Fruit fly (Drosophila melanogaster) whole organism, embryonic: Measurements from ENCODE around the gene Ndae1.

ENCODE experiments used
- Antp ChIP-seq: fragments of 200-800 bp; sonication (Bioruptor generic); optimal IDR thresholded peaks from 3 replicates; lab custom pipeline; 2016; ENCODE audit warnings: missing biosample characterization, missing genetic modification characterization
- CG10565 ChIP-seq: fragments of 200-800 bp; sonication (Bioruptor generic); optimal IDR thresholded peaks from 3 replicates; lab custom pipeline; 2016; ENCODE audit warnings: missing biosample characterization, mild to moderate bottlenecking, missing genetic modification characterization
- CG11456 ChIP-seq: fragments of 200-800 bp; sonication (Bioruptor generic); IDR thresholded peaks from 3 replicates; pipeline ENCODE4 v1.3.6; 2022; ENCODE audit warnings: missing biosample characterization, missing genetic modification characterization
- CG11695 ChIP-seq: fragments of 200-800 bp; sonication (Bioruptor generic); IDR thresholded peaks from 3 replicates; pipeline ENCODE4 v1.3.6; 2022; ENCODE audit warnings: missing biosample characterization, missing genetic modification characterization
- CG12391 ChIP-seq: fragments of 200-800 bp; sonication (Bioruptor generic); optimal IDR thresholded peaks from 3 replicates; lab custom pipeline; 2018; ENCODE audit warnings: missing biosample characterization, mild to moderate bottlenecking, missing genetic modification characterization, moderate library complexity
- CG13296 ChIP-seq: fragments of 200-800 bp; sonication (Bioruptor generic); optimal IDR thresholded peaks from 3 replicates; lab custom pipeline; 2018; ENCODE audit warnings: missing biosample characterization, mild to moderate bottlenecking, missing genetic modification characterization
- CG15601 ChIP-seq: fragments of 200-800 bp; sonication (Bioruptor generic); optimal IDR thresholded peaks from 3 replicates; lab custom pipeline; 2019; ENCODE audit warnings: missing biosample characterization, mild to moderate bottlenecking, missing genetic modification characterization, moderate library complexity
- CG18599 ChIP-seq: fragments of 200-800 bp; sonication (Bioruptor generic); optimal IDR thresholded peaks from 3 replicates; lab custom pipeline; 2017; ENCODE audit warnings: missing biosample characterization, missing genetic modification characterization, mild to moderate bottlenecking, moderate library complexity, missing genetic modification reagents
- CG2875 ChIP-seq: fragments of 200-800 bp; sonication (Bioruptor generic); optimal IDR thresholded peaks from 2 replicates; lab custom pipeline; 2017; ENCODE audit warnings: missing biosample characterization, mild to moderate bottlenecking, missing genetic modification characterization, missing genetic modification reagents
- CG31224 ChIP-seq: fragments of 200-800 bp; sonication (Bioruptor generic); IDR thresholded peaks from 2 replicates; pipeline ENCODE4 v1.3.6; 2022; ENCODE audit warnings: missing biosample characterization, missing genetic modification characterization
- CG31441 ChIP-seq: fragments of 200-800 bp; sonication (Bioruptor generic); IDR thresholded peaks from 2 replicates; pipeline ENCODE4 v1.3.6; 2022; ENCODE audit warnings: missing biosample characterization, missing genetic modification characterization
- CG32772 ChIP-seq: fragments of 200-800 bp; sonication (Bioruptor generic); IDR thresholded peaks from 2 replicates; pipeline ENCODE4 v1.3.6; 2022; ENCODE audit warnings: missing biosample characterization, missing genetic modification characterization
- CG3281 ChIP-seq: fragments of 200-800 bp; sonication (Bioruptor generic); optimal IDR thresholded peaks from 3 replicates; lab custom pipeline; 2017; ENCODE audit warnings: missing biosample characterization, mild to moderate bottlenecking, missing genetic modification characterization
- CG34376 ChIP-seq: fragments of 200-800 bp; sonication (Bioruptor generic); optimal IDR thresholded peaks from 2 replicates; lab custom pipeline; 2018; ENCODE audit warnings: missing biosample characterization, mild to moderate bottlenecking, missing genetic modification characterization
- CG4617 ChIP-seq: fragments of 200-800 bp; sonication (Bioruptor generic); optimal IDR thresholded peaks from 3 replicates; lab custom pipeline; 2016; ENCODE audit warnings: missing biosample characterization, missing genetic modification characterization, borderline replicate concordance
- CG5953 ChIP-seq: fragments of 200-800 bp; sonication (Bioruptor generic); IDR thresholded peaks from 2 replicates; pipeline ENCODE4 v1.3.6; 2022; ENCODE audit warnings: missing biosample characterization, missing genetic modification characterization
- CG6175 ChIP-seq: fragments of 200-800 bp; sonication (Bioruptor generic); IDR thresholded peaks from 3 replicates; pipeline ENCODE4 v1.3.6; 2022; ENCODE audit warnings: missing biosample characterization, missing genetic modification characterization
- CG7987 ChIP-seq: fragments of 200-800 bp; sonication (Bioruptor generic); optimal IDR thresholded peaks from 2 replicates; lab custom pipeline; 2018; ENCODE audit warnings: missing biosample characterization, mild to moderate bottlenecking, missing genetic modification characterization, moderate library complexity
- Dek ChIP-seq: fragments of 200-800 bp; sonication (Bioruptor generic); optimal IDR thresholded peaks from 3 replicates; lab custom pipeline; 2019; ENCODE audit warnings: missing biosample characterization, mild to moderate bottlenecking, missing genetic modification characterization, moderate library complexity
- E2f1 ChIP-seq: fragments of 200-800 bp; sonication (Bioruptor generic); IDR thresholded peaks from 2 replicates; pipeline ENCODE4 v1.3.6; 2022; ENCODE audit warnings: missing biosample characterization, missing genetic modification characterization
- Fer2 ChIP-seq: fragments of 200-800 bp; sonication (Bioruptor generic); optimal IDR thresholded peaks from 2 replicates; lab custom pipeline; 2018; ENCODE audit warnings: missing biosample characterization, mild to moderate bottlenecking, missing genetic modification characterization, moderate library complexity
- HHEX ChIP-seq: fragments of 200-800 bp; sonication (Bioruptor generic); optimal IDR thresholded peaks from 3 replicates; lab custom pipeline; 2017; ENCODE audit warnings: missing biosample characterization, mild to moderate bottlenecking, missing genetic modification characterization, missing genetic modification reagents
- Hmx ChIP-seq: fragments of 200-800 bp; sonication (Bioruptor generic); optimal IDR thresholded peaks from 2 replicates; lab custom pipeline; 2016; ENCODE audit warnings: missing biosample characterization, missing genetic modification characterization
- Xrp1 ChIP-seq: fragments of 200-800 bp; sonication (Bioruptor generic); IDR thresholded peaks from 2 replicates; pipeline ENCODE4 v1.3.6; 2022; ENCODE audit warnings: missing biosample characterization, missing genetic modification characterization
- bowl ChIP-seq: fragments of 200-800 bp; sonication (Bioruptor generic); IDR thresholded peaks from 2 replicates; pipeline ENCODE4 v1.3.6; 2022; ENCODE audit warnings: missing biosample characterization, missing genetic modification characterization
- caup ChIP-seq: fragments of 200-800 bp; sonication (Bioruptor generic); optimal IDR thresholded peaks from 3 replicates; lab custom pipeline; 2017; ENCODE audit warnings: missing biosample characterization, mild to moderate bottlenecking, missing genetic modification characterization, moderate library complexity; ENCODE audit not compliant: severe bottlenecking
- ci ChIP-seq: fragments of 200-800 bp; sonication (Bioruptor generic); IDR thresholded peaks from 3 replicates; pipeline ENCODE4 v1.3.6; 2022; ENCODE audit warnings: missing biosample characterization, missing genetic modification characterization
- dan ChIP-seq: fragments of 200-800 bp; sonication (Bioruptor generic); IDR thresholded peaks from 2 replicates; pipeline ENCODE4 v1.3.6; 2022; ENCODE audit warnings: missing biosample characterization, missing genetic modification characterization
- exex ChIP-seq: fragments of 200-800 bp; sonication (Bioruptor generic); optimal IDR thresholded peaks from 4 replicates; lab custom pipeline; 2018; ENCODE audit warnings: missing biosample characterization, mild to moderate bottlenecking, missing genetic modification characterization, moderate library complexity
- fd3F ChIP-seq: fragments of 200-800 bp; sonication (Bioruptor generic); optimal IDR thresholded peaks from 2 replicates; lab custom pipeline; 2018; ENCODE audit warnings: missing biosample characterization, mild to moderate bottlenecking, missing genetic modification characterization, moderate library complexity
- gem ChIP-seq: fragments of 200-800 bp; sonication (Bioruptor generic); optimal IDR thresholded peaks from 2 replicates; lab custom pipeline; 2019; ENCODE audit warnings: missing biosample characterization, mild to moderate bottlenecking, missing genetic modification characterization, moderate library complexity
- grn ChIP-seq: fragments of 200-800 bp; sonication (Bioruptor generic); optimal IDR thresholded peaks from 3 replicates; lab custom pipeline; 2017; ENCODE audit warnings: missing biosample characterization, missing genetic modification characterization
- gro ChIP-seq: fragments of 200-800 bp; sonication (Bioruptor generic); optimal IDR thresholded peaks from 2 replicates; lab custom pipeline; 2016; ENCODE audit warnings: missing biosample characterization, missing genetic modification characterization
- inv ChIP-seq: fragments of 200-800 bp; sonication (Bioruptor generic); IDR thresholded peaks from 2 replicates; pipeline ENCODE4 v1.3.6; 2022; ENCODE audit warnings: missing biosample characterization, missing genetic modification characterization; ENCODE audit not compliant: partially characterized antibody
- jumu ChIP-seq: fragments of 200-800 bp; sonication (Bioruptor generic); optimal IDR thresholded peaks from 3 replicates; lab custom pipeline; 2016; ENCODE audit warnings: missing biosample characterization, missing genetic modification characterization
- klu ChIP-seq: fragments of 200-800 bp; sonication (Bioruptor generic); IDR thresholded peaks from 2 replicates; pipeline ENCODE4 v1.3.6; 2022; ENCODE audit warnings: missing biosample characterization, missing genetic modification characterization
- mirr ChIP-seq: fragments of 200-800 bp; sonication (Bioruptor generic); optimal IDR thresholded peaks from 3 replicates; lab custom pipeline; 2018; ENCODE audit warnings: missing biosample characterization, mild to moderate bottlenecking, missing genetic modification characterization
- odd ChIP-seq: fragments of 200-800 bp; sonication (Bioruptor generic); optimal IDR thresholded peaks from 2 replicates; lab custom pipeline; 2017; ENCODE audit warnings: missing biosample characterization, mild to moderate bottlenecking, missing genetic modification characterization
- onecut ChIP-seq: fragments of 200-800 bp; sonication (Bioruptor generic); IDR thresholded peaks from 2 replicates; pipeline ENCODE4 v1.3.6; 2022; ENCODE audit warnings: missing biosample characterization, missing genetic modification characterization
- pfk ChIP-seq: fragments of 200-800 bp; sonication (Bioruptor generic); optimal IDR thresholded peaks from 2 replicates; lab custom pipeline; 2018; ENCODE audit warnings: missing biosample characterization, mild to moderate bottlenecking, missing genetic modification characterization, moderate library complexity
- pita ChIP-seq: fragments of 200-800 bp; sonication (Bioruptor generic); optimal IDR thresholded peaks from 2 replicates; lab custom pipeline; 2017; ENCODE audit warnings: missing biosample characterization, mild to moderate bottlenecking, missing genetic modification characterization
- row ChIP-seq: fragments of 200-800 bp; sonication (Bioruptor generic); IDR thresholded peaks from 3 replicates; pipeline ENCODE4 v1.3.6; 2022; ENCODE audit warnings: missing biosample characterization, missing genetic modification characterization
- schlank ChIP-seq: fragments of 200-800 bp; sonication (Bioruptor generic); optimal IDR thresholded peaks from 2 replicates; lab custom pipeline; 2018; ENCODE audit warnings: missing biosample characterization, mild to moderate bottlenecking, missing genetic modification characterization
- sd ChIP-seq: fragments of 200-800 bp; sonication (Bioruptor generic); optimal IDR thresholded peaks from 3 replicates; lab custom pipeline; 2018; ENCODE audit warnings: missing biosample characterization, mild to moderate bottlenecking, missing genetic modification characterization, moderate library complexity
- shn ChIP-seq: fragments of 200-800 bp; sonication (Bioruptor generic); optimal IDR thresholded peaks from 3 replicates; lab custom pipeline; 2016; ENCODE audit warnings: missing biosample characterization, missing genetic modification characterization
- slou ChIP-seq: fragments of 200-800 bp; sonication (Bioruptor generic); optimal IDR thresholded peaks from 3 replicates; lab custom pipeline; 2016; ENCODE audit warnings: missing biosample characterization, missing genetic modification characterization
- sug ChIP-seq: fragments of 200-800 bp; optimal IDR thresholded peaks from 2 replicates; lab custom pipeline; 2019; ENCODE audit warnings: missing biosample characterization, mild to moderate bottlenecking, missing genetic modification characterization, moderate library complexity
- trh ChIP-seq: fragments of 200-800 bp; sonication (Bioruptor generic); optimal IDR thresholded peaks from 2 replicates; lab custom pipeline; 2016; ENCODE audit warnings: missing biosample characterization, missing genetic modification characterization
- vfl ChIP-seq: fragments of 200-800 bp; sonication (Bioruptor generic); optimal IDR thresholded peaks from 2 replicates; lab custom pipeline; 2016; ENCODE audit warnings: missing biosample characterization, missing genetic modification characterization
- vnd ChIP-seq: fragments of 200-800 bp; sonication (Bioruptor generic); IDR thresholded peaks from 3 replicates; pipeline ENCODE4 v1.3.6; 2022; ENCODE audit warnings: missing biosample characterization, missing genetic modification characterization; ENCODE audit not compliant: partially characterized antibody
- vvl ChIP-seq: fragments of 200-800 bp; sonication (Bioruptor generic); IDR thresholded peaks from 2 replicates; pipeline ENCODE4 v1.3.6; 2022; ENCODE audit warnings: missing biosample characterization, missing genetic modification characterization
- wdn ChIP-seq: fragments of 200-800 bp; sonication (Bioruptor generic); IDR thresholded peaks from 2 replicates; pipeline ENCODE4 v1.3.6; 2022; ENCODE audit warnings: missing biosample characterization, missing genetic modification characterization

Ndae1 gene

DNA sequence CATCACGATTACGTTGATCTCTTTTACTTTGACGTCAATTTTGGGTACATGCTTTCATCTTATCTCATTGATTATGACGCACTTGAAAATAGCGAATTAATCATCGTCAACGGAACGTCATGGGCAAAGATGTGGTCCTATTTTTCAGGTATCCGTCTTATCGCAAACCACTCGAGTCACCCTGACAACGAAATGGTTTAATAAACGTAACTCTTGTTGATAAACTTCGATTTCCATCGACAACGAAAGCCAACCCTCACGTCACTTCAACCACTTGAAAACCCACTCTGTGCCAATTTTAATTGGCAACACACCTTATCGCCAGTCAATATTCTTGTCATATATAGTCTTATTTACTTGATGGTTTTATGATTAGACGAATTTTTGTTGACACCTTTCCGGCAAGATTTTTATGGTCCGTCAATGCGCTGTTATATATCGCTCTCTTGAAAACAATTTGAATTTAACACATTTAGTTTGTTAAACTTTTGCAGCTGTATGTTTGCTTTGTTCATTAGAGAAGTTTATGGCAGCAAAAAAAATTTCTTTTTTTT is 6.8 kb downstream of the Ndae1 start (continued):
- peak; percentile 59 for TF ChIP-seq grn (GFP tag; lab: Kevin White, UChicago)
- 0 out of 3 replicates have a peak, but pooled peaks have one; percentile 39 for TF ChIP-seq vnd
- peak; percentile 6 for TF ChIP-seq CG3281 (GFP tag; lab: Kevin White, UChicago)
- no peak for TF ChIP-seq ci
- no peak for TF ChIP-seq dan (GFP tag; lab: Robert Waterston, UW)
- no peak for TF ChIP-seq slou (GFP tag; lab: Kevin White, UChicago)
- no peak for TF ChIP-seq inv (GFP tag; lab: Robert Waterston, UW)
- TF ChIP-seq bowl (GFP tag; lab: Robert Waterston, UW), result no peak
- TF ChIP-seq CG2875 (GFP tag; lab: Kevin White, UChicago), result no peak
- peak; percentile 93 for TF ChIP-seq exex (tag; lab: Kevin White, UChicago)
- TF ChIP-seq pita, result no peak
- no peak for TF ChIP-seq CG12391
- no peak for TF ChIP-seq CG15601 (tag; lab: Kevin White, UChicago)
- no peak for TF ChIP-seq row (GFP tag; lab: Robert Waterston, UW)
- TF ChIP-seq CG5953 (GFP tag; lab: Robert Waterston, UW), result no peak
- TF ChIP-seq CG34376 (GFP tag; lab: Kevin White, UChicago), result peak; percentile 69
- TF ChIP-seq Xrp1 (GFP tag; lab: Robert Waterston, UW), result no peak
- TF ChIP-seq klu (GFP tag; lab: Robert Waterston, UW), result no peak
- peak; percentile 60 for TF ChIP-seq sug (tag; lab: Kevin White, UChicago)
- no peak for TF ChIP-seq CG10565 (GFP tag; lab: Kevin White, UChicago)
- TF ChIP-seq Dek (tag; lab: Kevin White, UChicago), result no peak
- TF ChIP-seq Antp, result no peak
- peak; percentile 29; the same call in 1 of the 2 replicates for TF ChIP-seq wdn (GFP tag; lab: Robert Waterston, UW)
- no peak for TF ChIP-seq CG13296 (GFP tag; lab: Kevin White, UChicago)
- TF ChIP-seq CG31441, result no peak
- peak; percentile 42 for TF ChIP-seq gro (GFP tag; lab: Kevin White, UChicago)
- no peak for TF ChIP-seq Fer2 (tag; lab: Kevin White, UChicago)
- no peak for TF ChIP-seq onecut (GFP tag; lab: Robert Waterston, UW)
- TF ChIP-seq caup (GFP tag; lab: Kevin White, UChicago), result no peak
- TF ChIP-seq odd (GFP tag; lab: Kevin White, UChicago), result no peak
- no peak for TF ChIP-seq Hmx
- TF ChIP-seq CG18599 (GFP tag; lab: Kevin White, UChicago), result peak; percentile 33
- TF ChIP-seq mirr (GFP tag; lab: Kevin White, UChicago), result peak; percentile 48
- TF ChIP-seq vfl (GFP tag; lab: Kevin White, UChicago), result no peak
- TF ChIP-seq, all 482 proteins: peak for 11

DNA sequence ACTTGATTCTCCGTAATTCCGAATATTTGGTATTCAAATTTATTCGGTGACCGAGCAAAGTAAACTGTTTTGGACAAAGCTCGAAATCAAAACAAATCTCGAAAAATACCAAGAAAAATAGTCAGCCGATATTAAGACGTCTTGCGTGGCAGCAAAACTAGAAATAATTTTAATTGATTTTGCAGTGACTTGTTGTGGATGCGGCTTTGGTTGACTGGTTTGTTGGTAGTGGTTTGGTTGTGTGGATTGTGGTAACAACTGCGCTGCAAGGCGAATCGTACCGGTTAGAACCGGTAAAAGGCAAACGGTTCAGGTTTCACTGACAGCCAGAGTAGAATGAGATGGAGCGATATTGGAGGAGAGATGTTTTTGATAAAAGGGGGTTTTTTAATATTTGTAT is 7.6 kb downstream of the Ndae1 start:
- TF ChIP-seq CG32772 (GFP tag; lab: Robert Waterston, UW), result no peak
- peak; percentile 55 for TF ChIP-seq gem
- TF ChIP-seq jumu (GFP tag; lab: Kevin White, UChicago), result no peak
- no peak for TF ChIP-seq HHEX (GFP tag; lab: Kevin White, UChicago)
- no peak for TF ChIP-seq E2f1 (GFP tag; lab: Robert Waterston, UW)
- TF ChIP-seq CG11695 (GFP tag; lab: Robert Waterston, UW), result no peak
- peak; percentile 49 for TF ChIP-seq vvl
- TF ChIP-seq CG11456 (GFP tag; lab: Robert Waterston, UW), result no peak
- no peak for TF ChIP-seq schlank (tag; lab: Kevin White, UChicago)
- no peak for TF ChIP-seq fd3F (GFP tag; lab: Kevin White, UChicago)
- no peak for TF ChIP-seq CG31224 (GFP tag; lab: Robert Waterston, UW)
- TF ChIP-seq pfk, result no peak
- TF ChIP-seq CG7987 (GFP tag; lab: Kevin White, UChicago), result no peak
- no peak for TF ChIP-seq trh (GFP tag; lab: Kevin White, UChicago)
- TF ChIP-seq CG4617, result no peak
- peak; percentile 55 for TF ChIP-seq sd (tag; lab: Kevin White, UChicago)
- TF ChIP-seq shn (GFP tag; lab: Kevin White, UChicago), result no peak
- peak; percentile 74; the same call in 1 of the 3 replicates for TF ChIP-seq CG6175 (GFP tag; lab: Robert Waterston, UW)
- TF ChIP-seq wdn (GFP tag; lab: Robert Waterston, UW), result no peak
